Fruit fly (Drosophila melanogaster) whole organism, embryonic: ENCODE data around the gene mst.

Experiments used
- Atf-2 ChIP-seq: fragments of 200-800 bp; sonication (Bioruptor generic); optimal IDR thresholded peaks from 2 replicates; lab custom pipeline; 2016; ENCODE audit warnings: missing biosample characterization, missing genetic modification characterization
- CG10209 ChIP-seq: fragments of 200-800 bp; sonication (Bioruptor generic); optimal IDR thresholded peaks from 3 replicates; lab custom pipeline; 2017; ENCODE audit warnings: missing biosample characterization, mild to moderate bottlenecking, missing genetic modification characterization, missing genetic modification reagents
- CG11247 ChIP-seq: fragments of 200-800 bp; sonication (Bioruptor generic); IDR thresholded peaks from 2 replicates; pipeline ENCODE4 v1.3.6; 2022; ENCODE audit warnings: missing biosample characterization, missing genetic modification characterization
- CG11398 ChIP-seq: fragments of 200-800 bp; sonication (Bioruptor generic); optimal IDR thresholded peaks from 2 replicates; lab custom pipeline; 2016; ENCODE audit warnings: missing biosample characterization, missing genetic modification characterization
- CG12219 ChIP-seq: fragments of 200-800 bp; sonication (Bioruptor generic); optimal IDR thresholded peaks from 3 replicates; lab custom pipeline; 2018; ENCODE audit warnings: missing biosample characterization, mild to moderate bottlenecking, missing genetic modification characterization
- CG12942 ChIP-seq: fragments of 200-800 bp; sonication (Bioruptor generic); optimal IDR thresholded peaks from 3 replicates; lab custom pipeline; 2016; ENCODE audit warnings: missing biosample characterization, missing genetic modification characterization
- CG13775 ChIP-seq: fragments of 200-800 bp; sonication (Bioruptor generic); optimal IDR thresholded peaks from 3 replicates; lab custom pipeline; 2017; ENCODE audit warnings: missing biosample characterization, mild to moderate bottlenecking, missing genetic modification characterization
- CG13894 ChIP-seq: fragments of 200-800 bp; sonication (Bioruptor generic); optimal IDR thresholded peaks from 3 replicates; lab custom pipeline; 2018; ENCODE audit warnings: missing biosample characterization, mild to moderate bottlenecking, missing genetic modification characterization, moderate library complexity
- CG14014 ChIP-seq: fragments of 200-800 bp; sonication (Bioruptor generic); IDR thresholded peaks from 2 replicates; pipeline ENCODE4 v1.3.6; 2022; ENCODE audit warnings: missing biosample characterization, missing genetic modification characterization
- CG15479 ChIP-seq: fragments of 200-800 bp; sonication (Bioruptor generic); optimal IDR thresholded peaks from 3 replicates; lab custom pipeline; 2019; ENCODE audit warnings: missing biosample characterization, mild to moderate bottlenecking, missing genetic modification characterization, moderate library complexity
- CG1647 ChIP-seq: fragments of 200-800 bp; sonication (Bioruptor generic); optimal IDR thresholded peaks from 3 replicates; lab custom pipeline; 2016; ENCODE audit warnings: missing biosample characterization, missing genetic modification characterization
- CG18476 ChIP-seq: fragments of 200-800 bp; sonication (Bioruptor generic); optimal IDR thresholded peaks from 2 replicates; lab custom pipeline; 2016; ENCODE audit warnings: missing biosample characterization, mild to moderate bottlenecking, missing genetic modification characterization
- CG2120 ChIP-seq: fragments of 200-800 bp; sonication (Bioruptor generic); optimal IDR thresholded peaks from 3 replicates; lab custom pipeline; 2016; ENCODE audit warnings: missing biosample characterization, missing genetic modification characterization
- CG31224 ChIP-seq: fragments of 200-800 bp; sonication (Bioruptor generic); IDR thresholded peaks from 2 replicates; pipeline ENCODE4 v1.3.6; 2022; ENCODE audit warnings: missing biosample characterization, missing genetic modification characterization
- CG31388 ChIP-seq: fragments of 200-800 bp; sonication (Bioruptor generic); optimal IDR thresholded peaks from 2 replicates; lab custom pipeline; 2016; ENCODE audit warnings: missing biosample characterization, missing genetic modification characterization
- CG3163 ChIP-seq: fragments of 200-800 bp; sonication (Bioruptor generic); optimal IDR thresholded peaks from 3 replicates; lab custom pipeline; 2016; ENCODE audit warnings: missing biosample characterization, missing genetic modification characterization
- CG3281 ChIP-seq: fragments of 200-800 bp; sonication (Bioruptor generic); optimal IDR thresholded peaks from 3 replicates; lab custom pipeline; 2017; ENCODE audit warnings: missing biosample characterization, mild to moderate bottlenecking, missing genetic modification characterization
- CG4328 ChIP-seq: fragments of 200-800 bp; sonication (Bioruptor generic); optimal IDR thresholded peaks from 3 replicates; lab custom pipeline; 2017; ENCODE audit warnings: missing biosample characterization, missing genetic modification reagents, missing genetic modification characterization
- CG6854 ChIP-seq: fragments of 200-800 bp; sonication (Bioruptor generic); optimal IDR thresholded peaks from 3 replicates; lab custom pipeline; 2017; ENCODE audit warnings: missing biosample characterization, mild to moderate bottlenecking, missing genetic modification characterization
- CG8478 ChIP-seq: fragments of >200 bp; optimal IDR thresholded peaks from 2 replicates; lab custom pipeline; 2018
- CG9727 ChIP-seq: fragments of 200-800 bp; sonication (Bioruptor generic); optimal IDR thresholded peaks from 3 replicates; lab custom pipeline; 2017; ENCODE audit warnings: missing biosample characterization, mild to moderate bottlenecking, missing genetic modification characterization
- CG9932 ChIP-seq: fragments of 200-800 bp; sonication (Bioruptor generic); IDR thresholded peaks from 2 replicates; pipeline ENCODE4 v1.3.6; 2022; ENCODE audit warnings: missing biosample characterization, missing genetic modification characterization
- CoRest ChIP-seq: fragments of 200-800 bp; sonication (Bioruptor generic); optimal IDR thresholded peaks from 3 replicates; lab custom pipeline; 2018; ENCODE audit warnings: missing biosample characterization, mild to moderate bottlenecking, missing genetic modification characterization, moderate library complexity
- Deaf1 ChIP-seq: fragments of 200-800 bp; optimal IDR thresholded peaks from 3 replicates; lab custom pipeline; 2019; ENCODE audit warnings: missing biosample characterization, mild to moderate bottlenecking, missing genetic modification characterization, moderate library complexity
- Dip3 ChIP-seq: fragments of 200-800 bp; sonication (Bioruptor generic); optimal IDR thresholded peaks from 3 replicates; lab custom pipeline; 2016; ENCODE audit warnings: missing biosample characterization, missing genetic modification characterization
- GATAe ChIP-seq: fragments of 200-800 bp; sonication (Bioruptor generic); conservative IDR thresholded peaks from 2 replicates; pipeline ENCODE4 v1.3.6; 2022; ENCODE audit warnings: missing biosample characterization, missing genetic modification characterization
- HHEX ChIP-seq: fragments of 200-800 bp; sonication (Bioruptor generic); optimal IDR thresholded peaks from 3 replicates; lab custom pipeline; 2017; ENCODE audit warnings: missing biosample characterization, mild to moderate bottlenecking, missing genetic modification characterization, missing genetic modification reagents
- Lhr ChIP-seq: fragments of 200-800 bp; sonication (Bioruptor generic); optimal IDR thresholded peaks from 3 replicates; lab custom pipeline; 2017; ENCODE audit warnings: mild to moderate bottlenecking, missing biosample characterization, missing genetic modification reagents, missing genetic modification characterization
- Med ChIP-seq: fragments of 200-800 bp; sonication (Bioruptor generic); peaks from one replicate; lab custom pipeline; 2016; ENCODE audit warnings: missing biosample characterization, missing genetic modification characterization, mild to moderate bottlenecking, inconsistent platforms, moderate library complexity
- NC2β ChIP-seq: fragments of 200-800 bp; sonication (Bioruptor generic); optimal IDR thresholded peaks from 2 replicates; lab custom pipeline; 2016; ENCODE audit warnings: missing biosample characterization, missing genetic modification characterization
- Neu2 ChIP-seq: fragments of 200-800 bp; sonication (Bioruptor generic); optimal IDR thresholded peaks from 3 replicates; lab custom pipeline; 2016; ENCODE audit warnings: missing biosample characterization, missing genetic modification characterization, borderline replicate concordance
- Nf-YB ChIP-seq: fragments of 200-800 bp; sonication (Bioruptor generic); optimal IDR thresholded peaks from 3 replicates; lab custom pipeline; 2019; ENCODE audit warnings: missing biosample characterization, mild to moderate bottlenecking, missing genetic modification characterization, moderate library complexity
- Nf-YC ChIP-seq: fragments of 200-800 bp; optimal IDR thresholded peaks from 3 replicates; lab custom pipeline; 2019; ENCODE audit warnings: missing biosample characterization, mild to moderate bottlenecking, missing genetic modification characterization, moderate library complexity
- Ptx1 ChIP-seq: fragments of 200-800 bp; sonication (Bioruptor generic); IDR thresholded peaks from 2 replicates; pipeline ENCODE4 v1.3.6; 2022; ENCODE audit warnings: missing biosample characterization, missing genetic modification characterization
- Spps ChIP-seq: fragments of 200-800 bp; sonication (Bioruptor generic); optimal IDR thresholded peaks from 2 replicates; lab custom pipeline; 2018; ENCODE audit warnings: missing biosample characterization, mild to moderate bottlenecking, missing genetic modification characterization
- Sry-δ ChIP-seq: fragments of 200-800 bp; sonication (Bioruptor generic); optimal IDR thresholded peaks from 2 replicates; lab custom pipeline; 2016; ENCODE audit warnings: missing biosample characterization, missing genetic modification characterization
- Trl ChIP-seq, 3 experiments: fragments of >200 bp in 2 of 3; fragments of 200-800 bp in 1 of 3; sonication (Bioruptor generic) in 1 of 3; optimal IDR thresholded peaks; 2 replicates in 1 of 3; 3 replicates in 2 of 3; lab custom pipeline; 2016 to 2017; ENCODE audit warnings: missing biosample characterization in 1 of 3, missing genetic modification characterization in 1 of 3
- ato ChIP-seq: fragments of 200-800 bp; sonication (Bioruptor generic); IDR thresholded peaks from 2 replicates; pipeline ENCODE4 v1.3.6; 2022; ENCODE audit warnings: missing biosample characterization, missing genetic modification characterization; ENCODE audit not compliant: partially characterized antibody
- caup ChIP-seq: fragments of 200-800 bp; sonication (Bioruptor generic); optimal IDR thresholded peaks from 3 replicates; lab custom pipeline; 2017; ENCODE audit warnings: missing biosample characterization, mild to moderate bottlenecking, missing genetic modification characterization, moderate library complexity; ENCODE audit not compliant: severe bottlenecking
- chinmo ChIP-seq: fragments of 200-800 bp; sonication (Bioruptor generic); IDR thresholded peaks from 4 replicates; pipeline ENCODE4 v1.3.6; 2022; ENCODE audit warnings: missing biosample characterization, missing genetic modification characterization; ENCODE audit not compliant: partially characterized antibody
- emc ChIP-seq: fragments of 200-800 bp; sonication (Bioruptor generic); optimal IDR thresholded peaks from 2 replicates; lab custom pipeline; 2016; ENCODE audit warnings: missing biosample characterization, missing genetic modification characterization
- gce ChIP-seq: fragments of 200-800 bp; sonication (Bioruptor generic); IDR thresholded peaks from 3 replicates; pipeline ENCODE4 v1.3.6; 2022; ENCODE audit warnings: missing biosample characterization, missing genetic modification characterization
- lab ChIP-seq: fragments of 200-800 bp; sonication (Bioruptor generic); optimal IDR thresholded peaks from 3 replicates; lab custom pipeline; 2017; ENCODE audit warnings: missing biosample characterization, missing genetic modification characterization, mild to moderate bottlenecking, moderate library complexity, missing genetic modification reagents
- lmd ChIP-seq: fragments of 200-800 bp; sonication (Bioruptor generic); IDR thresholded peaks from 2 replicates; pipeline ENCODE4 v1.3.6; 2022; ENCODE audit warnings: missing biosample characterization, missing genetic modification characterization
- mam ChIP-seq: fragments of 200-800 bp; sonication (Bioruptor generic); optimal IDR thresholded peaks from 3 replicates; lab custom pipeline; 2016; ENCODE audit warnings: missing biosample characterization, missing genetic modification characterization
- p53 ChIP-seq: fragments of 200-800 bp; sonication (Bioruptor generic); optimal IDR thresholded peaks from 2 replicates; lab custom pipeline; 2016; ENCODE audit warnings: missing biosample characterization, missing genetic modification characterization
- prd ChIP-seq, 3 experiments: fragments of >200 bp in 2 of 3; fragments of 200-800 bp in 1 of 3; sonication (Bioruptor generic) in 1 of 3; optimal IDR thresholded peaks in 2 of 3; IDR thresholded peaks in 1 of 3; 2 replicates in 2 of 3; 3 replicates in 1 of 3; pipeline versions ENCODE4 v1.3.6 to Lab custom; 2017 to 2022; ENCODE audit warnings: missing biosample characterization in 1 of 3, missing genetic modification characterization in 1 of 3
- sna ChIP-seq: fragments of 200-800 bp; sonication (Bioruptor generic); IDR thresholded peaks from 2 replicates; pipeline ENCODE4 v1.3.6; 2022; ENCODE audit warnings: missing biosample characterization, missing genetic modification characterization; ENCODE audit not compliant: partially characterized antibody
- so ChIP-seq: fragments of 200-800 bp; sonication (Bioruptor generic); IDR thresholded peaks from 3 replicates; pipeline ENCODE4 v1.3.6; 2022; ENCODE audit warnings: missing biosample characterization, missing genetic modification characterization
- tap ChIP-seq: fragments of 200-800 bp; optimal IDR thresholded peaks from 3 replicates; lab custom pipeline; 2019; ENCODE audit warnings: missing biosample characterization, mild to moderate bottlenecking, missing genetic modification characterization, moderate library complexity

mst gene

dm6 chrX:21375595-21376047 is 13.2 kb upstream of the mst start (continued):
- TF ChIP-seq CG11398 (GFP tag; lab: Kevin White, UChicago), result no peak
- no peak for TF ChIP-seq NC2β (GFP tag; lab: Kevin White, UChicago)
- peak; percentile 2 for TF ChIP-seq CG6854 (GFP tag; lab: Kevin White, UChicago)
- no peak for TF ChIP-seq CG31224 (GFP tag; lab: Robert Waterston, UW)
- peak; percentile 47; the same call in 1 of the 2 replicates for TF ChIP-seq lmd
- 0 out of 3 replicates have a peak, but pooled peaks have one; percentile 41 for TF ChIP-seq so (GFP tag; lab: Robert Waterston, UW)
- TF ChIP-seq CG8478 (lab: Kevin White, UChicago), result no peak
- no peak for TF ChIP-seq Atf-2
- peak; percentile 24 for TF ChIP-seq Nf-YC (tag; lab: Kevin White, UChicago)
- TF ChIP-seq chinmo (GFP tag; lab: Robert Waterston, UW), result no peak
- no peak for TF ChIP-seq Dip3 (GFP tag; lab: Kevin White, UChicago)
- TF ChIP-seq Spps (tag; lab: Kevin White, UChicago), result no peak
- TF ChIP-seq Neu2, result no peak
- no peak for TF ChIP-seq CG12219 (GFP tag; lab: Kevin White, UChicago)
- no peak for TF ChIP-seq Nf-YB
- TF ChIP-seq emc, result no peak
- TF ChIP-seq CG13894 (tag; lab: Kevin White, UChicago), result no peak
- no peak for TF ChIP-seq CG3163
- TF ChIP-seq CG4328 (GFP tag; lab: Kevin White, UChicago), result no peak
- TF ChIP-seq prd (optimal IDR thresholded peaks at IDR 0.05; lab: Kevin White, UChicago), result no peak
- TF ChIP-seq prd (GFP tag; IDR thresholded peaks at IDR 0.05; lab: Robert Waterston, UW), result 0 out of 3 replicates have a peak, but pooled peaks have one; percentile 37
- TF ChIP-seq Ptx1 (GFP tag; lab: Robert Waterston, UW), result 0 out of 2 replicates have a peak, but pooled peaks have one; percentile 30
- TF ChIP-seq CG10209 (GFP tag; lab: Kevin White, UChicago), result peak; percentile 39
- peak; percentile 70 for TF ChIP-seq Med
- peak; percentile 69 for TF ChIP-seq CG9932 (GFP tag; lab: Robert Waterston, UW)
- peak; percentile 62 for TF ChIP-seq lab (GFP tag; lab: Kevin White, UChicago)
- TF ChIP-seq CG9727 (GFP tag; lab: Kevin White, UChicago), result peak; percentile 39
- no peak for TF ChIP-seq CG12942 (GFP tag; lab: Kevin White, UChicago)
- TF ChIP-seq CG11247 (GFP tag; lab: Robert Waterston, UW), result no peak
- no peak for TF ChIP-seq Sry-δ (GFP tag; lab: Kevin White, UChicago)
- peak; percentile 19 for TF ChIP-seq CG13775 (GFP tag; lab: Kevin White, UChicago)
- TF ChIP-seq mam (GFP tag; lab: Kevin White, UChicago), result no peak
- TF ChIP-seq Lhr (GFP tag; lab: Kevin White, UChicago), result no peak
- TF ChIP-seq CG2120, result peak; percentile 53
- no peak for TF ChIP-seq CG1647 (GFP tag; lab: Kevin White, UChicago)
- TF ChIP-seq CG3281, result peak; percentile 61
- TF ChIP-seq GATAe (GFP tag; lab: Robert Waterston, UW), result no peak
- TF ChIP-seq ato (GFP tag; lab: Robert Waterston, UW), result no peak
- TF ChIP-seq CG31388 (GFP tag; lab: Kevin White, UChicago), result no peak
- peak; percentile 52 for TF ChIP-seq HHEX (GFP tag; lab: Kevin White, UChicago)
- no peak for TF ChIP-seq sna (GFP tag; lab: Robert Waterston, UW)
- TF ChIP-seq caup (GFP tag; lab: Kevin White, UChicago), result peak; percentile 48
- TF ChIP-seq Trl (optimal IDR thresholded peaks at IDR 0.05; lab: Kevin White, UChicago), result peak; percentile 20 to 48
- no peak for TF ChIP-seq Trl (GFP tag; optimal IDR thresholded peaks at IDR 0.05; lab: Kevin White, UChicago)
- peak; percentile 39 for TF ChIP-seq CoRest
- TF ChIP-seq CG15479 (GFP tag; lab: Kevin White, UChicago), result no peak
- TF ChIP-seq tap (tag; lab: Kevin White, UChicago), result peak; percentile 3
- TF ChIP-seq CG18476, result no peak
- no peak for TF ChIP-seq gce (GFP tag; lab: Robert Waterston, UW)
- no peak for TF ChIP-seq p53 (GFP tag; lab: Kevin White, UChicago)
- peak; percentile 30; the same call in 1 of the 2 replicates for TF ChIP-seq CG14014 (GFP tag; lab: Robert Waterston, UW)
- peak; percentile 56 for TF ChIP-seq Deaf1 (tag; lab: Kevin White, UChicago)
